Worm (Caenorhabditis elegans): Measurements from ENCODE around the gene zfp-2.

zfp-2 gene

ce11 chrII:9522986-9523385 lies 34.5 kb upstream of the zfp-2 start, which contains the start of gene AH6.17:
Gene AH6.17, plus strand, starts transcription at chrII:9523170.
- TF ChIP-seq lin-40 (tag; optimal IDR thresholded peaks at IDR 0.05): no peak
- no peak for TF ChIP-seq Y53G8AR.9 (GFP tag; conservative IDR thresholded peaks at IDR 0.05)
- no peak for TF ChIP-seq pbrm-1 (GFP tag; IDR thresholded peaks at IDR 0.05)
- no peak for TF ChIP-seq tbx-9 (tag; optimal IDR thresholded peaks at IDR 0.05; ENCODE audit: borderline replicate concordance)
- TF ChIP-seq nhr-179 (tag; optimal IDR thresholded peaks at IDR 0.05): no peak
- TF ChIP-seq aptf-2 (GFP tag; conservative IDR thresholded peaks at IDR 0.05): no peak
- no peak for TF ChIP-seq K11D2.4 (GFP tag; IDR thresholded peaks at IDR 0.05)
- no peak for TF ChIP-seq mes-4 (tag; optimal IDR thresholded peaks at IDR 0.05)
- TF ChIP-seq ztf-25 (GFP tag; IDR thresholded peaks at IDR 0.05): no peak
- TF ChIP-seq F55B11.4 (tag; optimal IDR thresholded peaks at IDR 0.05; ENCODE audit: borderline replicate concordance, insufficient read depth): no peak
- TF ChIP-seq nfya-1 (tag; optimal IDR thresholded peaks at IDR 0.05; ENCODE audit: borderline replicate concordance, insufficient read depth): no peak
- no peak for TF ChIP-seq nhr-90 (tag; optimal IDR thresholded peaks at IDR 0.05)
- TF ChIP-seq nfyb-1 (GFP tag; IDR thresholded peaks at IDR 0.05): no peak
- no peak for TF ChIP-seq somi-1 (GFP tag; optimal IDR thresholded peaks at IDR 0.05)
- no peak for TF ChIP-seq hlh-12 (tag; optimal IDR thresholded peaks at IDR 0.05)
- no peak for TF ChIP-seq ztf-22 (GFP tag; optimal IDR thresholded peaks at IDR 0.05)
- TF ChIP-seq snpc-3.4 (tag; optimal IDR thresholded peaks at IDR 0.05): no peak

ce11 chrII:9523539-9524224 lies 33.8 kb upstream of the zfp-2 start, which contains the start of gene mex-6:
Gene mex-6, plus strand, starts transcription at chrII:9524174.
- no peak for TF ChIP-seq nhr-27 (tag; optimal IDR thresholded peaks at IDR 0.05)
- no peak for TF ChIP-seq rec-8 (tag; optimal IDR thresholded peaks at IDR 0.05)
- TF ChIP-seq rcor-1 (GFP tag; IDR thresholded peaks at IDR 0.05): peak; percentile 52; the same call in 1 of the 2 replicates
- TF ChIP-seq F49E8.2 (tag; optimal IDR thresholded peaks at IDR 0.05; ENCODE audit: insufficient read depth): peak; percentile 30
- no peak for TF ChIP-seq repo-1 (tag; optimal IDR thresholded peaks at IDR 0.05)
- peak; percentile 45; the same call in 1 of the 2 replicates for TF ChIP-seq attf-3 (GFP tag; conservative IDR thresholded peaks at IDR 0.05)
- TF ChIP-seq cebp-1 (GFP tag; IDR thresholded peaks at IDR 0.05): no peak
- TF ChIP-seq cebp-1 (tag; optimal IDR thresholded peaks at IDR 0.05): no peak
- 0 out of 2 replicates have a peak, but pooled peaks have one; percentile 57 for TF ChIP-seq B0019.2 (GFP tag; conservative IDR thresholded peaks at IDR 0.05)
- TF ChIP-seq mes-4 (tag; optimal IDR thresholded peaks at IDR 0.05): no peak
- peak; percentile 58 for TF ChIP-seq snpc-3.4 (tag; optimal IDR thresholded peaks at IDR 0.05)
- TF ChIP-seq hrde-1 (tag; optimal IDR thresholded peaks at IDR 0.05; ENCODE audit: borderline replicate concordance): no peak
- TF ChIP-seq madf-6 (GFP tag; IDR thresholded peaks at IDR 0.05): peak; percentile 97
- TF ChIP-seq ceh-91 (GFP tag; IDR thresholded peaks at IDR 0.05): peak; percentile 85
- TF ChIP-seq D2030.7 (GFP tag; IDR thresholded peaks at IDR 0.05): no peak; the same call in 1 of the 2 replicates
- TF ChIP-seq hsf-1 (GFP tag; IDR thresholded peaks at IDR 0.05): peak; percentile 66; the same call in 1 of the 2 replicates
- TF ChIP-seq ztf-6 (GFP tag; IDR thresholded peaks at IDR 0.05): no peak
- peak; percentile 49 for TF ChIP-seq snpc-1.3 (tag; optimal IDR thresholded peaks at IDR 0.05; ENCODE audit: insufficient read depth)
- peak; percentile 52 for TF ChIP-seq unc-130 (GFP tag; optimal IDR thresholded peaks at IDR 0.05)
- no peak for TF ChIP-seq egrh-3 (GFP tag; IDR thresholded peaks at IDR 0.05)
- TF ChIP-seq tlf-1 (GFP tag; optimal IDR thresholded peaks at IDR 0.05): peak; percentile 32
- TF ChIP-seq him-1 (tag; optimal IDR thresholded peaks at IDR 0.05): peak; percentile 53
- TF ChIP-seq lsl-1 (GFP tag; optimal IDR thresholded peaks at IDR 0.05): peak; percentile 98
- TF ChIP-seq dpl-1 (GFP tag; optimal IDR thresholded peaks at IDR 0.05): peak; percentile 70
- TF ChIP-seq madf-8 (GFP tag; conservative IDR thresholded peaks at IDR 0.05): peak; percentile 92
- TF ChIP-seq efl-1 (GFP tag; optimal IDR thresholded peaks at IDR 0.05): peak; percentile 95
- peak; percentile 92 for TF ChIP-seq xnd-1 (tag; optimal IDR thresholded peaks at IDR 0.05)
- peak; percentile 42; the same call in 1 of the 2 replicates for TF ChIP-seq madf-3 (GFP tag; IDR thresholded peaks at IDR 0.05)
- no peak for TF ChIP-seq mel-28 (tag; optimal IDR thresholded peaks at IDR 0.05; ENCODE audit: borderline replicate concordance)
- TF ChIP-seq F33H1.4 (GFP tag; IDR thresholded peaks at IDR 0.05): peak; percentile 94
